Fruit fly (Drosophila melanogaster) whole organism, embryonic: ENCODE data around the gene CG34398.
A peak's percentile ranks its signal among the peaks of the same experiment; 100 is the strongest.

Source experiments
- Antp ChIP-seq: fragments of 200-800 bp; sonication (Bioruptor generic); optimal IDR thresholded peaks from 3 replicates; lab custom pipeline; 2016; ENCODE audit warnings: missing biosample characterization, missing genetic modification characterization
- Asciz ChIP-seq: fragments of 200-800 bp; sonication (Bioruptor generic); optimal IDR thresholded peaks from 2 replicates; lab custom pipeline; 2017; ENCODE audit warnings: missing biosample characterization, mild to moderate bottlenecking, missing genetic modification characterization, missing genetic modification reagents
- Bdp1 ChIP-seq: fragments of 200-800 bp; sonication (Bioruptor generic); optimal IDR thresholded peaks from 3 replicates; lab custom pipeline; 2016; ENCODE audit warnings: missing biosample characterization, missing genetic modification characterization
- CG10209 ChIP-seq: fragments of 200-800 bp; sonication (Bioruptor generic); optimal IDR thresholded peaks from 3 replicates; lab custom pipeline; 2017; ENCODE audit warnings: missing biosample characterization, mild to moderate bottlenecking, missing genetic modification characterization, missing genetic modification reagents
- CG10366 ChIP-seq: fragments of 200-800 bp; sonication (Bioruptor generic); IDR thresholded peaks from 2 replicates; pipeline ENCODE4 v1.3.6; 2022; ENCODE audit warnings: missing biosample characterization, missing genetic modification characterization
- CG10462 ChIP-seq: fragments of 200-800 bp; sonication (Bioruptor generic); optimal IDR thresholded peaks from 2 replicates; lab custom pipeline; 2016; ENCODE audit warnings: missing biosample characterization, missing genetic modification characterization
- CG10654 ChIP-seq: fragments of 200-800 bp; sonication (Bioruptor generic); optimal IDR thresholded peaks from 2 replicates; lab custom pipeline; 2016; ENCODE audit warnings: missing biosample characterization, missing genetic modification characterization
- CG11695 ChIP-seq: fragments of 200-800 bp; sonication (Bioruptor generic); IDR thresholded peaks from 3 replicates; pipeline ENCODE4 v1.3.6; 2022; ENCODE audit warnings: missing biosample characterization, missing genetic modification characterization
- CG12299 ChIP-seq: fragments of 200-800 bp; sonication (Bioruptor generic); optimal IDR thresholded peaks from 2 replicates; lab custom pipeline; 2018; ENCODE audit warnings: missing biosample characterization, mild to moderate bottlenecking, missing genetic modification characterization
- CG1233 ChIP-seq: fragments of 200-800 bp; sonication (Bioruptor generic); optimal IDR thresholded peaks from 4 replicates; lab custom pipeline; 2018; ENCODE audit warnings: missing biosample characterization, mild to moderate bottlenecking, missing genetic modification characterization
- CG13123 ChIP-seq: fragments of 200-800 bp; sonication (Bioruptor generic); optimal IDR thresholded peaks from 2 replicates; lab custom pipeline; 2016; ENCODE audit warnings: missing biosample characterization, missing genetic modification characterization
- CG17385 ChIP-seq: fragments of 200-800 bp; sonication (Bioruptor generic); optimal IDR thresholded peaks from 3 replicates; lab custom pipeline; 2018; ENCODE audit warnings: missing biosample characterization, mild to moderate bottlenecking, missing genetic modification characterization
- CG17802 ChIP-seq: fragments of 200-800 bp; sonication (Bioruptor generic); optimal IDR thresholded peaks from 2 replicates; lab custom pipeline; 2018; ENCODE audit warnings: missing biosample characterization, mild to moderate bottlenecking, missing genetic modification characterization, moderate library complexity
- CG17829 ChIP-seq: fragments of 200-800 bp; optimal IDR thresholded peaks from 2 replicates; lab custom pipeline; 2019; ENCODE audit warnings: missing biosample characterization, mild to moderate bottlenecking, missing genetic modification characterization, moderate library complexity
- CG18764 ChIP-seq: fragments of 200-800 bp; sonication (Bioruptor generic); optimal IDR thresholded peaks from 3 replicates; lab custom pipeline; 2016; ENCODE audit warnings: missing biosample characterization, missing genetic modification characterization
- CG2202 ChIP-seq: fragments of 200-800 bp; sonication (Bioruptor generic); optimal IDR thresholded peaks from 2 replicates; lab custom pipeline; 2018; ENCODE audit warnings: missing biosample characterization, mild to moderate bottlenecking, missing genetic modification characterization
- CG30431 ChIP-seq: fragments of 200-800 bp; sonication (Bioruptor generic); optimal IDR thresholded peaks from 2 replicates; lab custom pipeline; 2017; ENCODE audit warnings: missing biosample characterization, missing genetic modification characterization
- CG3065 ChIP-seq: fragments of 200-800 bp; sonication (Bioruptor generic); optimal IDR thresholded peaks from 2 replicates; lab custom pipeline; 2016; ENCODE audit warnings: missing biosample characterization, missing genetic modification characterization
- CG7745 ChIP-seq: fragments of 200-800 bp; sonication (Bioruptor generic); optimal IDR thresholded peaks from 2 replicates; lab custom pipeline; 2018; ENCODE audit warnings: missing biosample characterization, mild to moderate bottlenecking, missing genetic modification characterization, moderate library complexity
- CG8765 ChIP-seq: fragments of 200-800 bp; sonication (Bioruptor generic); IDR thresholded peaks from 2 replicates; pipeline ENCODE4 v1.3.6; 2022; ENCODE audit warnings: missing biosample characterization, missing genetic modification characterization
- CrebB ChIP-seq: fragments of 200-800 bp; sonication (Bioruptor generic); optimal IDR thresholded peaks from 3 replicates; lab custom pipeline; 2018; ENCODE audit warnings: missing biosample characterization, mild to moderate bottlenecking, missing genetic modification characterization
- Dbx ChIP-seq: fragments of 200-800 bp; sonication (Bioruptor generic); IDR thresholded peaks from 3 replicates; pipeline ENCODE4 v1.3.6; 2022; ENCODE audit warnings: missing biosample characterization, missing genetic modification characterization
- Doc2 ChIP-seq: fragments of 200-800 bp; sonication (Bioruptor generic); IDR thresholded peaks from 2 replicates; pipeline ENCODE4 v1.3.6; 2022; ENCODE audit warnings: missing biosample characterization, missing genetic modification characterization
- Doc3 ChIP-seq: fragments of 200-800 bp; sonication (Bioruptor generic); IDR thresholded peaks from 3 replicates; pipeline ENCODE4 v1.3.6; 2022; ENCODE audit warnings: missing biosample characterization, missing genetic modification characterization; ENCODE audit not compliant: partially characterized antibody
- Ets65A ChIP-seq: fragments of 200-800 bp; sonication (Bioruptor generic); peaks from one replicate; lab custom pipeline; 2016; ENCODE audit warnings: missing biosample characterization, missing genetic modification characterization
- Fer3 ChIP-seq: fragments of 200-800 bp; sonication (Bioruptor generic); optimal IDR thresholded peaks from 2 replicates; lab custom pipeline; 2018; ENCODE audit warnings: missing biosample characterization, mild to moderate bottlenecking, missing genetic modification characterization, moderate library complexity
- Gug ChIP-seq: fragments of 200-800 bp; sonication (Bioruptor generic); IDR thresholded peaks from 4 replicates; pipeline ENCODE4 v1.3.6; 2022; ENCODE audit warnings: missing biosample characterization, missing genetic modification characterization
- HLH3B ChIP-seq: fragments of 200-800 bp; sonication (Bioruptor generic); IDR thresholded peaks from 2 replicates; pipeline ENCODE4 v1.3.6; 2022; ENCODE audit warnings: missing biosample characterization, missing genetic modification characterization
- NC2α ChIP-seq: fragments of 200-800 bp; sonication (Bioruptor generic); optimal IDR thresholded peaks from 2 replicates; lab custom pipeline; 2016; ENCODE audit warnings: missing biosample characterization, missing genetic modification characterization
- Pdp1 ChIP-seq, 2 experiments: fragments of 200-800 bp; sonication (Bioruptor generic); optimal IDR thresholded peaks; 3 replicates each; lab custom pipeline; 2016; ENCODE audit warnings: missing biosample characterization in 2 of 2, missing genetic modification characterization in 2 of 2, mild to moderate bottlenecking in 1 of 2, moderate library complexity in 1 of 2
- Ptx1 ChIP-seq: fragments of 200-800 bp; sonication (Bioruptor generic); IDR thresholded peaks from 2 replicates; pipeline ENCODE4 v1.3.6; 2022; ENCODE audit warnings: missing biosample characterization, missing genetic modification characterization
- Side ChIP-seq: fragments of 200-800 bp; sonication (Bioruptor generic); optimal IDR thresholded peaks from 2 replicates; lab custom pipeline; 2016; ENCODE audit warnings: missing biosample characterization, missing genetic modification characterization
- Sox100B ChIP-seq: fragments of 200-800 bp; sonication (Bioruptor generic); optimal IDR thresholded peaks from 3 replicates; lab custom pipeline; 2018; ENCODE audit warnings: missing biosample characterization, mild to moderate bottlenecking, missing genetic modification characterization
- ara ChIP-seq: fragments of 200-800 bp; sonication (Bioruptor generic); IDR thresholded peaks from 2 replicates; pipeline ENCODE4 v1.3.6; 2022; ENCODE audit warnings: missing biosample characterization, missing genetic modification characterization
- ato ChIP-seq: fragments of 200-800 bp; sonication (Bioruptor generic); IDR thresholded peaks from 2 replicates; pipeline ENCODE4 v1.3.6; 2022; ENCODE audit warnings: missing biosample characterization, missing genetic modification characterization; ENCODE audit not compliant: partially characterized antibody
- az2 ChIP-seq: fragments of 200-800 bp; sonication (Bioruptor generic); optimal IDR thresholded peaks from 3 replicates; lab custom pipeline; 2016; ENCODE audit warnings: missing biosample characterization, missing genetic modification characterization
- bsh ChIP-seq, 2 experiments: fragments of 200-800 bp; sonication (Bioruptor generic); optimal IDR thresholded peaks; 2 replicates each; lab custom pipeline; 2017 to 2018; ENCODE audit warnings: mild to moderate bottlenecking in 2 of 2, missing biosample characterization in 2 of 2, missing genetic modification characterization in 2 of 2, moderate library complexity in 1 of 2
- dan ChIP-seq: fragments of 200-800 bp; sonication (Bioruptor generic); IDR thresholded peaks from 2 replicates; pipeline ENCODE4 v1.3.6; 2022; ENCODE audit warnings: missing biosample characterization, missing genetic modification characterization
- dimm ChIP-seq: fragments of 200-800 bp; sonication (Bioruptor generic); IDR thresholded peaks from 2 replicates; pipeline ENCODE4 v1.3.6; 2022; ENCODE audit warnings: missing biosample characterization, missing genetic modification characterization
- dysf ChIP-seq: fragments of 200-800 bp; sonication (Bioruptor generic); IDR thresholded peaks from 3 replicates; pipeline ENCODE4 v1.3.6; 2022; ENCODE audit warnings: missing biosample characterization, missing genetic modification characterization
- fd102C ChIP-seq: fragments of 200-800 bp; sonication (Bioruptor generic); optimal IDR thresholded peaks from 2 replicates; lab custom pipeline; 2018; ENCODE audit warnings: missing biosample characterization, mild to moderate bottlenecking, missing genetic modification characterization, moderate library complexity
- gem ChIP-seq: fragments of 200-800 bp; sonication (Bioruptor generic); optimal IDR thresholded peaks from 2 replicates; lab custom pipeline; 2019; ENCODE audit warnings: missing biosample characterization, mild to moderate bottlenecking, missing genetic modification characterization, moderate library complexity
- insv ChIP-seq, 2 experiments: fragments of 200-800 bp; sonication (Bioruptor generic); optimal IDR thresholded peaks; 3 replicates each; lab custom pipeline; 2016 to 2018; ENCODE audit warnings: missing biosample characterization in 2 of 2, missing genetic modification characterization in 2 of 2
- nerfin-2 ChIP-seq: fragments of 200-800 bp; sonication (Bioruptor generic); IDR thresholded peaks from 2 replicates; pipeline ENCODE4 v1.3.6; 2022; ENCODE audit warnings: missing biosample characterization, missing genetic modification characterization; ENCODE audit not compliant: partially characterized antibody
- nom ChIP-seq: fragments of 200-800 bp; sonication (Bioruptor generic); optimal IDR thresholded peaks from 2 replicates; lab custom pipeline; 2017; ENCODE audit warnings: missing biosample characterization, missing genetic modification characterization, mild to moderate bottlenecking, moderate library complexity, missing genetic modification reagents
- pum ChIP-seq: fragments of 200-800 bp; sonication (Bioruptor generic); optimal IDR thresholded peaks from 2 replicates; lab custom pipeline; 2016; ENCODE audit warnings: missing biosample characterization, missing genetic modification characterization
- salm ChIP-seq: fragments of 200-800 bp; sonication (Bioruptor generic); optimal IDR thresholded peaks from 2 replicates; lab custom pipeline; 2018; ENCODE audit warnings: missing biosample characterization, mild to moderate bottlenecking, missing genetic modification characterization
- sob ChIP-seq: fragments of 200-800 bp; sonication (Bioruptor generic); IDR thresholded peaks from 2 replicates; pipeline ENCODE4 v1.3.6; 2022; ENCODE audit warnings: missing biosample characterization, missing genetic modification characterization
- tgo ChIP-seq: fragments of 200-800 bp; sonication (Bioruptor generic); IDR thresholded peaks from 3 replicates; pipeline ENCODE4 v1.3.6; 2022; ENCODE audit warnings: missing biosample characterization, missing genetic modification characterization
- tin ChIP-seq: fragments of 200-800 bp; sonication (Bioruptor generic); optimal IDR thresholded peaks from 3 replicates; lab custom pipeline; 2016; ENCODE audit warnings: missing biosample characterization, missing genetic modification characterization
- unc-4 ChIP-seq: fragments of 200-800 bp; sonication (Bioruptor generic); IDR thresholded peaks from 2 replicates; pipeline ENCODE4 v1.3.6; 2022; ENCODE audit warnings: missing biosample characterization, missing genetic modification characterization; ENCODE audit not compliant: partially characterized antibody

CG34398 gene

dm6 chr2L:8860767-8861166, 37.8 kb upstream of the CG34398 start (continued):
- TF ChIP-seq Bdp1 (GFP tag; lab: Kevin White, UChicago) (no peak), Antp (GFP tag; lab: Kevin White, UChicago) (peak; percentile 18), CG7745 (tag; lab: Kevin White, UChicago) (no peak), CG17385 (GFP tag; lab: Kevin White, UChicago) (peak; percentile 38), CG10209 (GFP tag; lab: Kevin White, UChicago) (peak; percentile 50), insv (GFP tag; optimal IDR thresholded peaks at IDR 0.05; lab: Kevin White, UChicago) (no peak), CG2202 (tag; lab: Kevin White, UChicago) (peak; percentile 55), CrebB (tag; lab: Kevin White, UChicago) (peak; percentile 9), Pdp1 (GFP tag; optimal IDR thresholded peaks at IDR 0.05; lab: Kevin White, UChicago) (peak in 1 of 2 experiments; percentile 53), nom (no peak), CG10462 (GFP tag; lab: Kevin White, UChicago) (peak; percentile 8), unc-4 (GFP tag; lab: Robert Waterston, UW) (no peak), nerfin-2 (GFP tag; lab: Robert Waterston, UW) (no peak), gem (peak; percentile 74), CG11695 (GFP tag; lab: Robert Waterston, UW) (0 out of 3 replicates have a peak, but pooled peaks have one; percentile 48), CG30431 (GFP tag; lab: Kevin White, UChicago) (peak; percentile 42), fd102C (GFP tag; lab: Kevin White, UChicago) (no peak), CG17802 (peak; percentile 49), CG17829 (peak; percentile 75), Fer3 (tag; lab: Kevin White, UChicago) (peak; percentile 47), bsh (GFP tag; optimal IDR thresholded peaks at IDR 0.05; lab: Kevin White, UChicago) (peak in 1 of 2 experiments; percentile 83), Doc3 (GFP tag; lab: Robert Waterston, UW) (no peak), Dbx (GFP tag; lab: Robert Waterston, UW) (peak; percentile 50; the same call in 1 of the 3 replicates), dysf (peak; percentile 84), Asciz (GFP tag; lab: Kevin White, UChicago) (peak; percentile 62), CG10366 (GFP tag; lab: Robert Waterston, UW) (peak; percentile 63), dan (0 out of 2 replicates have a peak, but pooled peaks have one; percentile 28), Ets65A (GFP tag; lab: Kevin White, UChicago) (peak; percentile 93), ato (no peak), CG18764 (peak; percentile 58), salm (no peak), CG8765 (GFP tag; lab: Robert Waterston, UW) (no peak; the same call in 1 of the 2 replicates), sob (GFP tag; lab: Robert Waterston, UW) (peak; percentile 66; the same call in 1 of the 2 replicates), pum (GFP tag; lab: Kevin White, UChicago) (peak; percentile 51), Ptx1 (GFP tag; lab: Robert Waterston, UW) (peak; percentile 77), tin (GFP tag; lab: Kevin White, UChicago) (peak; percentile 78), CG3065 (GFP tag; lab: Kevin White, UChicago) (no peak), tgo (GFP tag; lab: Robert Waterston, UW) (peak; percentile 81), CG1233 (GFP tag; lab: Kevin White, UChicago) (peak; percentile 52), CG13123 (no peak), az2 (GFP tag; lab: Kevin White, UChicago) (peak; percentile 72), dimm (GFP tag; lab: Robert Waterston, UW) (no peak), ara (GFP tag; lab: Robert Waterston, UW) (peak; percentile 77), CG10654 (GFP tag; lab: Kevin White, UChicago) (peak; percentile 51), CG12299 (tag; lab: Kevin White, UChicago) (peak; percentile 29), Doc2 (GFP tag; lab: Robert Waterston, UW) (no peak), NC2α (no peak), HLH3B (GFP tag; lab: Robert Waterston, UW) (peak; percentile 81), Gug (peak; percentile 64; the same call in 3 of the 4 replicates), Side (GFP tag; lab: Kevin White, UChicago) (peak; percentile 10), Sox100B (GFP tag; lab: Kevin White, UChicago) (peak; percentile 67)
